Fruit fly (Drosophila melanogaster) whole organism, embryonic: Measurements from ENCODE around the gene CG10063.
A peak's percentile ranks its signal among the peaks of the same experiment; 100 is the strongest.

Experiments used
- Bgb ChIP-seq: fragments of 200-800 bp; sonication (Bioruptor generic); IDR thresholded peaks from 2 replicates; pipeline ENCODE4 v1.3.6; 2022; ENCODE audit warnings: missing biosample characterization, missing genetic modification characterization; ENCODE audit not compliant: partially characterized antibody
- CG11398 ChIP-seq: fragments of 200-800 bp; sonication (Bioruptor generic); optimal IDR thresholded peaks from 2 replicates; lab custom pipeline; 2016; ENCODE audit warnings: missing biosample characterization, missing genetic modification characterization
- CG11504 ChIP-seq: fragments of 200-800 bp; sonication (Bioruptor generic); optimal IDR thresholded peaks from 3 replicates; lab custom pipeline; 2019; ENCODE audit warnings: missing biosample characterization, mild to moderate bottlenecking, missing genetic modification characterization, moderate library complexity
- CG12942 ChIP-seq: fragments of 200-800 bp; sonication (Bioruptor generic); optimal IDR thresholded peaks from 3 replicates; lab custom pipeline; 2016; ENCODE audit warnings: missing biosample characterization, missing genetic modification characterization
- CG14014 ChIP-seq: fragments of 200-800 bp; sonication (Bioruptor generic); IDR thresholded peaks from 2 replicates; pipeline ENCODE4 v1.3.6; 2022; ENCODE audit warnings: missing biosample characterization, missing genetic modification characterization
- CG14667 ChIP-seq: fragments of 200-800 bp; sonication (Bioruptor generic); IDR thresholded peaks from 2 replicates; pipeline ENCODE4 v1.3.6; 2022; ENCODE audit warnings: missing biosample characterization, missing genetic modification characterization
- CG14965 ChIP-seq: fragments of 200-800 bp; sonication (Bioruptor generic); optimal IDR thresholded peaks from 2 replicates; lab custom pipeline; 2016; ENCODE audit warnings: missing biosample characterization, missing genetic modification characterization, borderline replicate concordance
- CG15011 ChIP-seq: fragments of 200-800 bp; sonication (Bioruptor generic); optimal IDR thresholded peaks from 3 replicates; lab custom pipeline; 2018; ENCODE audit warnings: missing biosample characterization, mild to moderate bottlenecking, missing genetic modification characterization
- CG15269 ChIP-seq: fragments of 200-800 bp; sonication (Bioruptor generic); optimal IDR thresholded peaks from 2 replicates; lab custom pipeline; 2018; ENCODE audit warnings: missing biosample characterization, mild to moderate bottlenecking, missing genetic modification characterization, moderate library complexity
- CG1602 ChIP-seq: fragments of 200-800 bp; sonication (Bioruptor generic); optimal IDR thresholded peaks from 3 replicates; lab custom pipeline; 2016; ENCODE audit warnings: missing biosample characterization, missing genetic modification characterization
- CG16815 ChIP-seq: fragments of 200-800 bp; sonication (Bioruptor generic); optimal IDR thresholded peaks from 3 replicates; lab custom pipeline; 2017; ENCODE audit warnings: missing biosample characterization, mild to moderate bottlenecking, missing genetic modification characterization
- CG17359 ChIP-seq: fragments of 200-800 bp; sonication (Bioruptor generic); optimal IDR thresholded peaks from 3 replicates; lab custom pipeline; 2018; ENCODE audit warnings: missing biosample characterization, mild to moderate bottlenecking, missing genetic modification characterization, moderate library complexity
- CG17385 ChIP-seq: fragments of 200-800 bp; sonication (Bioruptor generic); optimal IDR thresholded peaks from 3 replicates; lab custom pipeline; 2018; ENCODE audit warnings: missing biosample characterization, mild to moderate bottlenecking, missing genetic modification characterization
- CG18262 ChIP-seq: fragments of 200-800 bp; optimal IDR thresholded peaks from 3 replicates; lab custom pipeline; 2019; ENCODE audit warnings: missing biosample characterization, mild to moderate bottlenecking, missing genetic modification characterization, moderate library complexity
- CG30020 ChIP-seq: fragments of 200-800 bp; optimal IDR thresholded peaks from 2 replicates; lab custom pipeline; 2019; ENCODE audit warnings: missing biosample characterization, mild to moderate bottlenecking, missing genetic modification characterization, moderate library complexity
- CG33557 ChIP-seq: fragments of 200-800 bp; sonication (Bioruptor generic); optimal IDR thresholded peaks from 2 replicates; lab custom pipeline; 2019; ENCODE audit warnings: missing biosample characterization, mild to moderate bottlenecking, missing genetic modification characterization, moderate library complexity
- CG4404 ChIP-seq: fragments of 200-800 bp; sonication (Bioruptor generic); IDR thresholded peaks from 2 replicates; pipeline ENCODE4 v1.3.6; 2022; ENCODE audit warnings: missing biosample characterization, missing genetic modification characterization
- CG5953 ChIP-seq: fragments of 200-800 bp; sonication (Bioruptor generic); IDR thresholded peaks from 2 replicates; pipeline ENCODE4 v1.3.6; 2022; ENCODE audit warnings: missing biosample characterization, missing genetic modification characterization
- Drgx ChIP-seq: fragments of 200-800 bp; sonication (Bioruptor generic); IDR thresholded peaks from 2 replicates; pipeline ENCODE4 v1.3.6; 2022; ENCODE audit warnings: missing biosample characterization, missing genetic modification characterization
- E2f2 ChIP-seq: fragments of 200-800 bp; sonication (Bioruptor generic); IDR thresholded peaks from 2 replicates; pipeline ENCODE4 v1.3.6; 2022; ENCODE audit warnings: missing biosample characterization, missing genetic modification characterization
- Fer3 ChIP-seq: fragments of 200-800 bp; sonication (Bioruptor generic); optimal IDR thresholded peaks from 2 replicates; lab custom pipeline; 2018; ENCODE audit warnings: missing biosample characterization, mild to moderate bottlenecking, missing genetic modification characterization, moderate library complexity
- HLH3B ChIP-seq: fragments of 200-800 bp; sonication (Bioruptor generic); IDR thresholded peaks from 2 replicates; pipeline ENCODE4 v1.3.6; 2022; ENCODE audit warnings: missing biosample characterization, missing genetic modification characterization
- Lhr ChIP-seq: fragments of 200-800 bp; sonication (Bioruptor generic); optimal IDR thresholded peaks from 3 replicates; lab custom pipeline; 2017; ENCODE audit warnings: mild to moderate bottlenecking, missing biosample characterization, missing genetic modification reagents, missing genetic modification characterization
- Nf-YB ChIP-seq: fragments of 200-800 bp; sonication (Bioruptor generic); optimal IDR thresholded peaks from 3 replicates; lab custom pipeline; 2019; ENCODE audit warnings: missing biosample characterization, mild to moderate bottlenecking, missing genetic modification characterization, moderate library complexity
- PHDP ChIP-seq: fragments of 200-800 bp; sonication (Bioruptor generic); optimal IDR thresholded peaks from 3 replicates; lab custom pipeline; 2018; ENCODE audit warnings: missing biosample characterization, mild to moderate bottlenecking, missing genetic modification characterization, moderate library complexity
- Sry-δ ChIP-seq: fragments of 200-800 bp; sonication (Bioruptor generic); optimal IDR thresholded peaks from 2 replicates; lab custom pipeline; 2016; ENCODE audit warnings: missing biosample characterization, missing genetic modification characterization
- cas ChIP-seq: fragments of 200-800 bp; sonication (Bioruptor generic); IDR thresholded peaks from 2 replicates; pipeline ENCODE4 v1.3.6; 2022; ENCODE audit warnings: missing biosample characterization, missing genetic modification characterization
- corto ChIP-seq: fragments of 200-800 bp; sonication (Bioruptor generic); optimal IDR thresholded peaks from 2 replicates; lab custom pipeline; 2016; ENCODE audit warnings: missing biosample characterization, mild to moderate bottlenecking, missing genetic modification characterization, moderate library complexity
- dimm ChIP-seq: fragments of 200-800 bp; sonication (Bioruptor generic); IDR thresholded peaks from 2 replicates; pipeline ENCODE4 v1.3.6; 2022; ENCODE audit warnings: missing biosample characterization, missing genetic modification characterization
- dmrt11E ChIP-seq: fragments of 200-800 bp; sonication (Bioruptor generic); optimal IDR thresholded peaks from 3 replicates; lab custom pipeline; 2018; ENCODE audit warnings: missing biosample characterization, mild to moderate bottlenecking, missing genetic modification characterization, moderate library complexity
- dmrt99B ChIP-seq: fragments of 200-800 bp; sonication (Bioruptor generic); optimal IDR thresholded peaks from 2 replicates; lab custom pipeline; 2018; ENCODE audit warnings: missing biosample characterization, mild to moderate bottlenecking, missing genetic modification characterization, moderate library complexity
- dpn ChIP-seq, 2 experiments: fragments of 200-800 bp; sonication (Bioruptor generic); optimal IDR thresholded peaks; 3 replicates each; lab custom pipeline; 2016; ENCODE audit warnings: missing biosample characterization in 2 of 2, missing genetic modification characterization in 2 of 2
- dysf ChIP-seq: fragments of 200-800 bp; sonication (Bioruptor generic); IDR thresholded peaks from 3 replicates; pipeline ENCODE4 v1.3.6; 2022; ENCODE audit warnings: missing biosample characterization, missing genetic modification characterization
- fd102C ChIP-seq: fragments of 200-800 bp; sonication (Bioruptor generic); optimal IDR thresholded peaks from 2 replicates; lab custom pipeline; 2018; ENCODE audit warnings: missing biosample characterization, mild to moderate bottlenecking, missing genetic modification characterization, moderate library complexity
- fd3F ChIP-seq: fragments of 200-800 bp; sonication (Bioruptor generic); optimal IDR thresholded peaks from 2 replicates; lab custom pipeline; 2018; ENCODE audit warnings: missing biosample characterization, mild to moderate bottlenecking, missing genetic modification characterization, moderate library complexity
- fru ChIP-seq: fragments of >200 bp; optimal IDR thresholded peaks from 2 replicates; lab custom pipeline; 2017
- grn ChIP-seq: fragments of 200-800 bp; sonication (Bioruptor generic); optimal IDR thresholded peaks from 3 replicates; lab custom pipeline; 2017; ENCODE audit warnings: missing biosample characterization, missing genetic modification characterization
- gsb-n ChIP-seq: fragments of 200-800 bp; sonication (Bioruptor generic); optimal IDR thresholded peaks from 3 replicates; lab custom pipeline; 2018; ENCODE audit warnings: missing biosample characterization, mild to moderate bottlenecking, missing genetic modification characterization
- ind ChIP-seq: fragments of 200-800 bp; sonication (Bioruptor generic); optimal IDR thresholded peaks from 3 replicates; lab custom pipeline; 2016; ENCODE audit warnings: missing biosample characterization, missing genetic modification characterization
- ken ChIP-seq: fragments of 200-800 bp; sonication (Bioruptor generic); IDR thresholded peaks from 3 replicates; pipeline ENCODE4 v1.3.6; 2022; ENCODE audit warnings: missing biosample characterization, missing genetic modification characterization
- nau ChIP-seq: fragments of 200-800 bp; sonication (Bioruptor generic); optimal IDR thresholded peaks from 3 replicates; lab custom pipeline; 2017; ENCODE audit warnings: missing biosample characterization, mild to moderate bottlenecking, missing genetic modification characterization, missing genetic modification reagents
- otp ChIP-seq: fragments of 200-800 bp; sonication (Bioruptor generic); IDR thresholded peaks from 3 replicates; pipeline ENCODE4, ENCODE4 v1.3.6; 2022; ENCODE audit warnings: missing biosample characterization, missing genetic modification characterization
- scrt ChIP-seq: fragments of 200-800 bp; sonication (Bioruptor generic); optimal IDR thresholded peaks from 2 replicates; lab custom pipeline; 2018; ENCODE audit warnings: missing biosample characterization, mild to moderate bottlenecking, missing genetic modification characterization, moderate library complexity
- sim ChIP-seq: fragments of 200-800 bp; sonication (Bioruptor generic); IDR thresholded peaks from 2 replicates; pipeline ENCODE4 v1.3.6; 2022; ENCODE audit warnings: missing biosample characterization, missing genetic modification characterization
- so ChIP-seq: fragments of 200-800 bp; sonication (Bioruptor generic); IDR thresholded peaks from 3 replicates; pipeline ENCODE4 v1.3.6; 2022; ENCODE audit warnings: missing biosample characterization, missing genetic modification characterization
- tgo ChIP-seq: fragments of 200-800 bp; sonication (Bioruptor generic); IDR thresholded peaks from 3 replicates; pipeline ENCODE4 v1.3.6; 2022; ENCODE audit warnings: missing biosample characterization, missing genetic modification characterization
- trem ChIP-seq: fragments of 200-800 bp; optimal IDR thresholded peaks from 3 replicates; lab custom pipeline; 2019; ENCODE audit warnings: missing biosample characterization, mild to moderate bottlenecking, missing genetic modification characterization, moderate library complexity
- trh ChIP-seq: fragments of 200-800 bp; sonication (Bioruptor generic); optimal IDR thresholded peaks from 2 replicates; lab custom pipeline; 2016; ENCODE audit warnings: missing biosample characterization, missing genetic modification characterization
- ttk ChIP-seq: fragments of 200-800 bp; sonication (Bioruptor generic); IDR thresholded peaks from 2 replicates; pipeline ENCODE4 v2.1.2; 2022; ENCODE audit warnings: missing biosample characterization, missing genetic modification characterization
- vfl ChIP-seq: fragments of 200-800 bp; sonication (Bioruptor generic); optimal IDR thresholded peaks from 2 replicates; lab custom pipeline; 2016; ENCODE audit warnings: missing biosample characterization, missing genetic modification characterization
- zf30C ChIP-seq: fragments of 200-800 bp; sonication (Bioruptor generic); optimal IDR thresholded peaks from 3 replicates; lab custom pipeline; 2018; ENCODE audit warnings: missing biosample characterization, mild to moderate bottlenecking, missing genetic modification characterization

The CG10063 gene

dm6 chr3L:6977391-6977790 lies 5.1 kb upstream of the CG10063 start (continued):
- TF ChIP-seq dpn (GFP tag; optimal IDR thresholded peaks at IDR 0.05; lab: Kevin White, UChicago): peak in 1 of 2 experiments; percentile 18
- peak; percentile 70 for TF ChIP-seq dmrt11E (tag; lab: Kevin White, UChicago)
- TF ChIP-seq CG17359 (tag; lab: Kevin White, UChicago): peak; percentile 75
- TF ChIP-seq CG11504: peak; percentile 74
- 0 out of 2 replicates have a peak, but pooled peaks have one; percentile 7 for TF ChIP-seq cas (GFP tag; lab: Robert Waterston, UW)
- peak; percentile 36 for TF ChIP-seq zf30C (GFP tag; lab: Kevin White, UChicago)
- peak; percentile 43 for TF ChIP-seq trh (GFP tag; lab: Kevin White, UChicago)
- TF ChIP-seq CG11398 (GFP tag; lab: Kevin White, UChicago): no peak
- no peak for TF ChIP-seq fd102C (GFP tag; lab: Kevin White, UChicago)
- 0 out of 2 replicates have a peak, but pooled peaks have one; percentile 46 for TF ChIP-seq sim (GFP tag; lab: Robert Waterston, UW)
- peak; percentile 58; the same call in 1 of the 2 replicates for TF ChIP-seq ttk (GFP tag; lab: Robert Waterston, UW)
- TF ChIP-seq nau (GFP tag; lab: Kevin White, UChicago): peak; percentile 2
- peak; percentile 64; the same call in 2 of the 3 replicates for TF ChIP-seq dysf
- TF ChIP-seq CG15011: peak; percentile 2
- peak; percentile 62 for TF ChIP-seq tgo (GFP tag; lab: Robert Waterston, UW)
- TF ChIP-seq CG5953 (GFP tag; lab: Robert Waterston, UW): peak; percentile 45
- peak; percentile 50 for TF ChIP-seq trem (tag; lab: Kevin White, UChicago)
- peak; percentile 52 for TF ChIP-seq CG14667
- peak; percentile 1 for TF ChIP-seq Nf-YB (GFP tag; lab: Kevin White, UChicago)
- TF ChIP-seq dimm (GFP tag; lab: Robert Waterston, UW): peak; percentile 36; the same call in 1 of the 2 replicates
- no peak for TF ChIP-seq grn
- peak; percentile 68 for TF ChIP-seq HLH3B (GFP tag; lab: Robert Waterston, UW)
- TF ChIP-seq CG16815 (GFP tag; lab: Kevin White, UChicago): peak; percentile 42
- TF ChIP-seq CG4404 (GFP tag; lab: Robert Waterston, UW): 0 out of 2 replicates have a peak, but pooled peaks have one; percentile 29
- TF ChIP-seq CG14014: peak; percentile 66
- no peak for TF ChIP-seq fru (lab: Kevin White, UChicago)
- TF ChIP-seq PHDP: peak; percentile 63
- peak; percentile 28; the same call in 1 of the 2 replicates for TF ChIP-seq E2f2 (GFP tag; lab: Robert Waterston, UW)
- peak; percentile 49 for TF ChIP-seq ind
- 0 out of 3 replicates have a peak, but pooled peaks have one; percentile 31 for TF ChIP-seq otp (GFP tag; lab: Robert Waterston, UW)
- TF ChIP-seq CG18262: peak; percentile 68
- TF ChIP-seq CG1602: peak; percentile 39
- peak; percentile 2 for TF ChIP-seq CG12942
- no peak for TF ChIP-seq corto
- no peak for TF ChIP-seq CG30020 (tag; lab: Kevin White, UChicago)
- no peak for TF ChIP-seq Sry-δ (GFP tag; lab: Kevin White, UChicago)
- peak; percentile 53 for TF ChIP-seq gsb-n (tag; lab: Kevin White, UChicago)
- no peak for TF ChIP-seq CG33557 (GFP tag; lab: Kevin White, UChicago)
- peak; percentile 31 for TF ChIP-seq Fer3 (tag; lab: Kevin White, UChicago)
- TF ChIP-seq scrt: no peak
- peak; percentile 60 for TF ChIP-seq CG15269 (tag; lab: Kevin White, UChicago)
- no peak for TF ChIP-seq Bgb (GFP tag; lab: Robert Waterston, UW)
- TF ChIP-seq CG17385 (GFP tag; lab: Kevin White, UChicago): peak; percentile 61
- TF ChIP-seq CG14965 (GFP tag; lab: Kevin White, UChicago): no peak
- no peak for TF ChIP-seq vfl (GFP tag; lab: Kevin White, UChicago)
- TF ChIP-seq fd3F (GFP tag; lab: Kevin White, UChicago): peak; percentile 9
- peak; percentile 74 for TF ChIP-seq dmrt99B (tag; lab: Kevin White, UChicago)
- peak; percentile 58; the same call in 1 of the 3 replicates for TF ChIP-seq ken (GFP tag; lab: Robert Waterston, UW)
- TF ChIP-seq Drgx (GFP tag; lab: Robert Waterston, UW): peak; percentile 85
- TF ChIP-seq Lhr (GFP tag; lab: Kevin White, UChicago): peak; percentile 3
- peak; percentile 74; the same call in 2 of the 3 replicates for TF ChIP-seq so (GFP tag; lab: Robert Waterston, UW)
